Fruit fly (Drosophila melanogaster): ENCODE measurements around the gene PTPMT1.

PTPMT1 gene

dm6 chr3R:23767417-23767853 lies 9.3 kb downstream of the PTPMT1 start, which contains the start of the genes CG10214 and CG10375 (continued):
- TF ChIP-seq luna (GFP tag; optimal IDR thresholded peaks at IDR 0.05) (peak; percentile 18), CG34376 (GFP tag; optimal IDR thresholded peaks at IDR 0.05) (peak; percentile 67), croc (GFP tag; conservative IDR thresholded peaks at IDR 0.05) (no peak), amos (GFP tag; IDR thresholded peaks at IDR 0.05; ENCODE audit: partially characterized antibody) (peak; percentile 33; the same call in 1 of the 2 replicates), NFAT (GFP tag; IDR thresholded peaks at IDR 0.05) (no peak), CG8944 (GFP tag; optimal IDR thresholded peaks at IDR 0.05) (peak; percentile 78), Spps (tag; optimal IDR thresholded peaks at IDR 0.05) (peak; percentile 44), h (optimal IDR thresholded peaks at IDR 0.05) (no peak), bigmax (GFP tag; optimal IDR thresholded peaks at IDR 0.05) (peak; percentile 37), Hmr (GFP tag; optimal IDR thresholded peaks at IDR 0.05) (peak; percentile 83), CG6765 (GFP tag; optimal IDR thresholded peaks at IDR 0.05) (peak; percentile 7), CG12299 (tag; optimal IDR thresholded peaks at IDR 0.05) (peak; percentile 55), aop (GFP tag; IDR thresholded peaks at IDR 0.05) (no peak), Jarid2 (GFP tag; optimal IDR thresholded peaks at IDR 0.05) (no peak), CG17186 (GFP tag; optimal IDR thresholded peaks at IDR 0.05) (peak; percentile 80), mld (GFP tag; IDR thresholded peaks at IDR 0.05; ENCODE audit: partially characterized antibody) (0 out of 3 replicates have a peak, but pooled peaks have one; percentile 37), gsb-n (tag; optimal IDR thresholded peaks at IDR 0.05) (peak; percentile 50), schlank (tag; optimal IDR thresholded peaks at IDR 0.05) (peak; percentile 30), CG4617 (GFP tag; optimal IDR thresholded peaks at IDR 0.05; ENCODE audit: borderline replicate concordance) (peak; percentile 95), tin (GFP tag; optimal IDR thresholded peaks at IDR 0.05) (peak; percentile 73), CG8089 (GFP tag; optimal IDR thresholded peaks at IDR 0.05) (peak; percentile 67), stc (GFP tag; IDR thresholded peaks at IDR 0.05) (0 out of 2 replicates have a peak, but pooled peaks have one; percentile 21), Max (GFP tag; optimal IDR thresholded peaks at IDR 0.05) (peak; percentile 94), Scr (GFP tag; IDR thresholded peaks at IDR 0.05; ENCODE audit: partially characterized antibody) (peak; percentile 52), CG11696 (GFP tag; IDR thresholded peaks at IDR 0.05) (no peak), CG17829 (tag; optimal IDR thresholded peaks at IDR 0.05) (peak; percentile 81), CG6689 (GFP tag; IDR thresholded peaks at IDR 0.05) (peak; percentile 63), gro (GFP tag; optimal IDR thresholded peaks at IDR 0.05) (peak; percentile 80), NK7.1 (GFP tag; optimal IDR thresholded peaks at IDR 0.05) (peak; percentile 66), CG15514 (GFP tag; optimal IDR thresholded peaks at IDR 0.05) (peak; percentile 72), CG11695 (GFP tag; IDR thresholded peaks at IDR 0.05) (peak; percentile 35; the same call in 1 of the 3 replicates), insv (GFP tag; optimal IDR thresholded peaks at IDR 0.05) (peak in 1 of 2 experiments; percentile 45), CG30403 (GFP tag; optimal IDR thresholded peaks at IDR 0.05) (peak; percentile 84), CG2678 (tag; optimal IDR thresholded peaks at IDR 0.05) (peak; percentile 74), Hr3 (GFP tag; optimal IDR thresholded peaks at IDR 0.05) (peak; percentile 68), yki (optimal IDR thresholded peaks at IDR 0.05) (no peak), CG13287 (GFP tag; IDR thresholded peaks at IDR 0.05; ENCODE audit: partially characterized antibody) (peak; percentile 71), maf-S (GFP tag; optimal IDR thresholded peaks at IDR 0.05) (peak; percentile 74), CG7928 (GFP tag; optimal IDR thresholded peaks at IDR 0.05) (peak; percentile 11), CG7372 (GFP tag; IDR thresholded peaks at IDR 0.05) (peak; percentile 45; the same call in 1 of the 2 replicates), pum (GFP tag; optimal IDR thresholded peaks at IDR 0.05) (peak; percentile 78), bcd (GFP tag; optimal IDR thresholded peaks at IDR 0.05) (peak; percentile 64), CG3065 (GFP tag; optimal IDR thresholded peaks at IDR 0.05) (peak; percentile 54), gfzf (GFP tag; optimal IDR thresholded peaks at IDR 0.05) (peak; percentile 94), ATbp (GFP tag; optimal IDR thresholded peaks at IDR 0.05) (no peak), CG10321 (GFP tag; IDR thresholded peaks at IDR 0.05) (no peak), cg (GFP tag; optimal IDR thresholded peaks at IDR 0.05) (no peak), Neu2 (GFP tag; optimal IDR thresholded peaks at IDR 0.05; ENCODE audit: borderline replicate concordance) (peak; percentile 64), hbn (GFP tag; IDR thresholded peaks at IDR 0.05; ENCODE audit: partially characterized antibody) (peak; percentile 34; the same call in 1 of the 2 replicates), scrt (GFP tag; optimal IDR thresholded peaks at IDR 0.05) (no peak)
